Fruit fly (Drosophila melanogaster) whole organism, embryonic: ENCODE data around the gene Acp36DE.

Experiments used
- Atf3 ChIP-seq: fragments of 200-800 bp; sonication (Bioruptor generic); optimal IDR thresholded peaks from 3 replicates; lab custom pipeline; 2016; ENCODE audit warnings: missing biosample characterization, missing genetic modification characterization
- Awh ChIP-seq: fragments of 200-800 bp; sonication (Bioruptor generic); IDR thresholded peaks from 2 replicates; pipeline ENCODE4, ENCODE4 v1.3.6; 2022; ENCODE audit warnings: missing biosample characterization, missing genetic modification characterization
- CG10147 ChIP-seq: fragments of 200-800 bp; sonication (Bioruptor generic); optimal IDR thresholded peaks from 2 replicates; lab custom pipeline; 2019; ENCODE audit warnings: missing biosample characterization, mild to moderate bottlenecking, missing genetic modification characterization, moderate library complexity
- CG10321 ChIP-seq: fragments of 200-800 bp; sonication (Bioruptor generic); IDR thresholded peaks from 2 replicates; pipeline ENCODE4 v1.3.6; 2022; ENCODE audit warnings: missing biosample characterization, missing genetic modification characterization
- CG10565 ChIP-seq: fragments of 200-800 bp; sonication (Bioruptor generic); optimal IDR thresholded peaks from 3 replicates; lab custom pipeline; 2016; ENCODE audit warnings: missing biosample characterization, mild to moderate bottlenecking, missing genetic modification characterization
- CG11247 ChIP-seq: fragments of 200-800 bp; sonication (Bioruptor generic); IDR thresholded peaks from 2 replicates; pipeline ENCODE4 v1.3.6; 2022; ENCODE audit warnings: missing biosample characterization, missing genetic modification characterization
- CG12299 ChIP-seq: fragments of 200-800 bp; sonication (Bioruptor generic); optimal IDR thresholded peaks from 2 replicates; lab custom pipeline; 2018; ENCODE audit warnings: missing biosample characterization, mild to moderate bottlenecking, missing genetic modification characterization
- CG13624 ChIP-seq: fragments of 200-800 bp; sonication (Bioruptor generic); optimal IDR thresholded peaks from 2 replicates; lab custom pipeline; 2016; ENCODE audit warnings: missing biosample characterization, missing genetic modification characterization
- CG14014 ChIP-seq: fragments of 200-800 bp; sonication (Bioruptor generic); IDR thresholded peaks from 2 replicates; pipeline ENCODE4 v1.3.6; 2022; ENCODE audit warnings: missing biosample characterization, missing genetic modification characterization
- CG15073 ChIP-seq: fragments of 200-800 bp; sonication (Bioruptor generic); optimal IDR thresholded peaks from 2 replicates; lab custom pipeline; 2016; ENCODE audit warnings: missing biosample characterization, missing genetic modification characterization
- CG15696 ChIP-seq: fragments of 200-800 bp; sonication (Bioruptor generic); optimal IDR thresholded peaks from 2 replicates; lab custom pipeline; 2019; ENCODE audit warnings: missing biosample characterization, mild to moderate bottlenecking, missing genetic modification characterization, moderate library complexity
- CG17829 ChIP-seq: fragments of 200-800 bp; optimal IDR thresholded peaks from 2 replicates; lab custom pipeline; 2019; ENCODE audit warnings: missing biosample characterization, mild to moderate bottlenecking, missing genetic modification characterization, moderate library complexity
- CG18011 ChIP-seq: fragments of 200-800 bp; sonication (Bioruptor generic); optimal IDR thresholded peaks from 2 replicates; lab custom pipeline; 2017; ENCODE audit warnings: missing biosample characterization, missing genetic modification characterization, mild to moderate bottlenecking, moderate library complexity, missing genotype
- CG2129 ChIP-seq: fragments of 200-800 bp; sonication (Bioruptor generic); IDR thresholded peaks from 2 replicates; pipeline ENCODE4 v1.3.6; 2022; ENCODE audit warnings: missing biosample characterization, missing genetic modification characterization; ENCODE audit not compliant: partially characterized antibody
- CG3065 ChIP-seq: fragments of 200-800 bp; sonication (Bioruptor generic); optimal IDR thresholded peaks from 2 replicates; lab custom pipeline; 2016; ENCODE audit warnings: missing biosample characterization, missing genetic modification characterization
- CG3847 ChIP-seq: fragments of 200-800 bp; sonication (Bioruptor generic); IDR thresholded peaks from 2 replicates; pipeline ENCODE4 v1.3.6; 2022; ENCODE audit warnings: missing biosample characterization, missing genetic modification characterization
- CG4854 ChIP-seq: fragments of 200-800 bp; sonication (Bioruptor generic); optimal IDR thresholded peaks from 2 replicates; lab custom pipeline; 2016; ENCODE audit warnings: missing biosample characterization, missing genetic modification characterization, inconsistent platforms
- CG6689 ChIP-seq: fragments of 200-800 bp; sonication (Bioruptor generic); IDR thresholded peaks from 2 replicates; pipeline ENCODE4 v1.3.6; 2022; ENCODE audit warnings: missing biosample characterization, missing genetic modification characterization
- CG9609 ChIP-seq: fragments of 200-800 bp; sonication (Bioruptor generic); optimal IDR thresholded peaks from 3 replicates; lab custom pipeline; 2016; ENCODE audit warnings: missing biosample characterization, missing genetic modification characterization
- CG9817 ChIP-seq: fragments of 200-800 bp; sonication (Bioruptor generic); optimal IDR thresholded peaks from 2 replicates; lab custom pipeline; 2018; ENCODE audit warnings: missing biosample characterization, mild to moderate bottlenecking, missing genetic modification characterization, moderate library complexity
- D ChIP-seq, 2 experiments: fragments of 200-800 bp in 1 of 2; fragments of >200 bp in 1 of 2; sonication (Bioruptor generic) in 1 of 2; optimal IDR thresholded peaks; 2 replicates in 1 of 2; 3 replicates in 1 of 2; lab custom pipeline; 2017; ENCODE audit warnings: mild to moderate bottlenecking in 1 of 2, missing biosample characterization in 1 of 2, missing genetic modification characterization in 1 of 2, missing genetic modification reagents in 1 of 2
- Dp ChIP-seq: fragments of 200-800 bp; sonication (Bioruptor generic); optimal IDR thresholded peaks from 2 replicates; lab custom pipeline; 2018; ENCODE audit warnings: missing biosample characterization, mild to moderate bottlenecking, missing genetic modification characterization, moderate library complexity
- Fer1 ChIP-seq: fragments of 200-800 bp; sonication (Bioruptor generic); optimal IDR thresholded peaks from 2 replicates; lab custom pipeline; 2017; ENCODE audit warnings: missing biosample characterization, mild to moderate bottlenecking, missing genetic modification characterization
- HLH4C ChIP-seq: fragments of 200-800 bp; sonication (Bioruptor generic); IDR thresholded peaks from 3 replicates; pipeline ENCODE4 v1.3.6; 2022; ENCODE audit warnings: missing biosample characterization, missing genetic modification characterization; ENCODE audit not compliant: partially characterized antibody
- HmgZ ChIP-seq: fragments of 200-800 bp; sonication (Bioruptor generic); optimal IDR thresholded peaks from 2 replicates; lab custom pipeline; 2018; ENCODE audit warnings: missing biosample characterization, mild to moderate bottlenecking, missing genetic modification characterization
- Hr78 ChIP-seq, 2 experiments: fragments of 200-800 bp in 1 of 2; fragments of >200 bp in 1 of 2; sonication (Bioruptor generic) in 1 of 2; optimal IDR thresholded peaks; 2 replicates each; lab custom pipeline; 2017 to 2019; ENCODE audit warnings: missing biosample characterization in 2 of 2, missing genetic modification characterization in 2 of 2, mild to moderate bottlenecking in 1 of 2, moderate library complexity in 1 of 2
- NC2β ChIP-seq: fragments of 200-800 bp; sonication (Bioruptor generic); optimal IDR thresholded peaks from 2 replicates; lab custom pipeline; 2016; ENCODE audit warnings: missing biosample characterization, missing genetic modification characterization
- NFAT ChIP-seq: fragments of 200-800 bp; sonication (Bioruptor generic); IDR thresholded peaks from 2 replicates; pipeline ENCODE4 v1.3.6; 2022; ENCODE audit warnings: missing biosample characterization, missing genetic modification characterization
- Optix ChIP-seq: fragments of 200-800 bp; sonication (Bioruptor generic); IDR thresholded peaks from 3 replicates; pipeline ENCODE4 v1.3.6; 2022; ENCODE audit warnings: missing biosample characterization, missing genetic modification characterization
- PHDP ChIP-seq: fragments of 200-800 bp; sonication (Bioruptor generic); optimal IDR thresholded peaks from 3 replicates; lab custom pipeline; 2018; ENCODE audit warnings: missing biosample characterization, mild to moderate bottlenecking, missing genetic modification characterization, moderate library complexity
- Ravus ChIP-seq: fragments of 200-800 bp; sonication (Bioruptor generic); IDR thresholded peaks from 2 replicates; pipeline ENCODE4 v1.3.6; 2022; ENCODE audit warnings: missing biosample characterization, missing genetic modification characterization
- Side ChIP-seq: fragments of 200-800 bp; sonication (Bioruptor generic); optimal IDR thresholded peaks from 2 replicates; lab custom pipeline; 2016; ENCODE audit warnings: missing biosample characterization, missing genetic modification characterization
- Sox100B ChIP-seq: fragments of 200-800 bp; sonication (Bioruptor generic); optimal IDR thresholded peaks from 3 replicates; lab custom pipeline; 2018; ENCODE audit warnings: missing biosample characterization, mild to moderate bottlenecking, missing genetic modification characterization
- danr ChIP-seq: fragments of 200-800 bp; sonication (Bioruptor generic); IDR thresholded peaks from 2 replicates; pipeline ENCODE4 v1.3.6; 2022; ENCODE audit warnings: missing biosample characterization, missing genetic modification characterization
- dmrt99B ChIP-seq: fragments of 200-800 bp; sonication (Bioruptor generic); optimal IDR thresholded peaks from 2 replicates; lab custom pipeline; 2018; ENCODE audit warnings: missing biosample characterization, mild to moderate bottlenecking, missing genetic modification characterization, moderate library complexity
- dysf ChIP-seq: fragments of 200-800 bp; sonication (Bioruptor generic); IDR thresholded peaks from 3 replicates; pipeline ENCODE4 v1.3.6; 2022; ENCODE audit warnings: missing biosample characterization, missing genetic modification characterization
- eve ChIP-seq, 2 experiments: fragments of >200 bp; optimal IDR thresholded peaks; 2 replicates each; lab custom pipeline; 2017; ENCODE audit warnings: missing biosample characterization in 2 of 2, missing genetic modification characterization in 2 of 2
- gcm ChIP-seq: fragments of 200-800 bp; sonication (Bioruptor generic); optimal IDR thresholded peaks from 2 replicates; lab custom pipeline; 2019; ENCODE audit warnings: missing biosample characterization, mild to moderate bottlenecking, missing genetic modification characterization, moderate library complexity
- gsb ChIP-seq: fragments of 200-800 bp; sonication (Bioruptor generic); IDR thresholded peaks from 2 replicates; pipeline ENCODE4 v1.3.6; 2022; ENCODE audit warnings: missing biosample characterization, missing genetic modification characterization
- h ChIP-seq: fragments of >200 bp; optimal IDR thresholded peaks from 2 replicates; lab custom pipeline; 2017
- hkb ChIP-seq, 2 experiments: fragments of 200-800 bp in 1 of 2; fragments of >200 bp in 1 of 2; sonication (Bioruptor generic) in 1 of 2; IDR thresholded peaks in 1 of 2; optimal IDR thresholded peaks in 1 of 2; 2 replicates each; pipeline versions ENCODE4 v1.3.6 to Lab custom; 2017 to 2022; ENCODE audit warnings: missing biosample characterization in 1 of 2, missing genetic modification characterization in 1 of 2
- jigr1 ChIP-seq: fragments of 200-800 bp; sonication (Bioruptor generic); IDR thresholded peaks from 3 replicates; pipeline ENCODE4 v1.3.6; 2022; ENCODE audit warnings: missing biosample characterization, missing genetic modification characterization
- lbe ChIP-seq: fragments of 200-800 bp; sonication (Bioruptor generic); optimal IDR thresholded peaks from 2 replicates; lab custom pipeline; 2016; ENCODE audit warnings: missing biosample characterization, mild to moderate bottlenecking, missing genetic modification characterization
- ranshi ChIP-seq: fragments of 200-800 bp; sonication (Bioruptor generic); IDR thresholded peaks from 2 replicates; pipeline ENCODE4 v1.3.6; 2022; ENCODE audit warnings: missing biosample characterization, missing genetic modification characterization
- scrt ChIP-seq: fragments of 200-800 bp; sonication (Bioruptor generic); optimal IDR thresholded peaks from 2 replicates; lab custom pipeline; 2018; ENCODE audit warnings: missing biosample characterization, mild to moderate bottlenecking, missing genetic modification characterization, moderate library complexity
- so ChIP-seq: fragments of 200-800 bp; sonication (Bioruptor generic); IDR thresholded peaks from 3 replicates; pipeline ENCODE4 v1.3.6; 2022; ENCODE audit warnings: missing biosample characterization, missing genetic modification characterization
- stc ChIP-seq: fragments of 200-800 bp; sonication (Bioruptor generic); IDR thresholded peaks from 2 replicates; pipeline ENCODE4 v1.3.6; 2022; ENCODE audit warnings: missing biosample characterization, missing genetic modification characterization
- stwl ChIP-seq: fragments of 200-800 bp; sonication (Bioruptor generic); optimal IDR thresholded peaks from 3 replicates; lab custom pipeline; 2018; ENCODE audit warnings: missing biosample characterization, mild to moderate bottlenecking, missing genetic modification characterization, moderate library complexity
- wdn ChIP-seq: fragments of 200-800 bp; sonication (Bioruptor generic); IDR thresholded peaks from 2 replicates; pipeline ENCODE4 v1.3.6; 2022; ENCODE audit warnings: missing biosample characterization, missing genetic modification characterization
- zfh1 ChIP-seq: fragments of 200-800 bp; sonication (Bioruptor generic); IDR thresholded peaks from 3 replicates; pipeline ENCODE4 v1.3.6; 2022; ENCODE audit warnings: missing biosample characterization, missing genetic modification characterization

Gene Acp36DE

dm6 chr2L:18310489-18310888 is 48.3 kb downstream of the Acp36DE start (continued):
- TF ChIP-seq CG15073: no peak
- peak; percentile 81 for TF ChIP-seq lbe (GFP tag; lab: Kevin White, UChicago)
- peak; percentile 63 for TF ChIP-seq Awh (GFP tag; lab: Robert Waterston, UW)
- TF ChIP-seq Sox100B (GFP tag; lab: Kevin White, UChicago): peak; percentile 66
- TF ChIP-seq CG10147 (GFP tag; lab: Kevin White, UChicago): no peak
- no peak for TF ChIP-seq NC2β (GFP tag; lab: Kevin White, UChicago)
- peak in 1 of 2 experiments; percentile 75 for TF ChIP-seq eve (GFP tag; optimal IDR thresholded peaks at IDR 0.05; lab: Kevin White, UChicago)
- TF ChIP-seq gcm (GFP tag; lab: Kevin White, UChicago): peak; percentile 52
- TF ChIP-seq Hr78 (GFP tag; optimal IDR thresholded peaks at IDR 0.05; lab: Kevin White, UChicago): peak in 1 of 2 experiments; percentile 5
- no peak for TF ChIP-seq Dp (GFP tag; lab: Kevin White, UChicago)
- no peak for TF ChIP-seq jigr1 (GFP tag; lab: Robert Waterston, UW)
- no peak for TF ChIP-seq D (optimal IDR thresholded peaks at IDR 0.05; lab: Kevin White, UChicago)
- TF ChIP-seq D (GFP tag; optimal IDR thresholded peaks at IDR 0.05; lab: Kevin White, UChicago): peak; percentile 55
- no peak for TF ChIP-seq CG14014 (GFP tag; lab: Robert Waterston, UW)
- TF ChIP-seq CG3065: no peak
- no peak for TF ChIP-seq CG3847 (GFP tag; lab: Robert Waterston, UW)
- no peak for TF ChIP-seq CG9817 (tag; lab: Kevin White, UChicago)
- TF ChIP-seq wdn (GFP tag; lab: Robert Waterston, UW): no peak
- TF ChIP-seq zfh1 (GFP tag; lab: Robert Waterston, UW): peak; percentile 14; the same call in 1 of the 3 replicates
- TF ChIP-seq CG12299 (tag; lab: Kevin White, UChicago): no peak
- TF ChIP-seq dysf (GFP tag; lab: Robert Waterston, UW): peak; percentile 47; the same call in 1 of the 3 replicates
- TF ChIP-seq CG10321 (GFP tag; lab: Robert Waterston, UW): no peak
- peak; percentile 69 for TF ChIP-seq dmrt99B
- TF ChIP-seq Atf3 (GFP tag; lab: Kevin White, UChicago): no peak
- peak; percentile 73 for TF ChIP-seq PHDP (tag; lab: Kevin White, UChicago)
- TF ChIP-seq Fer1: peak; percentile 54
- no peak for TF ChIP-seq NFAT (GFP tag; lab: Robert Waterston, UW)
- 0 out of 3 replicates have a peak, but pooled peaks have one; percentile 33 for TF ChIP-seq Optix (GFP tag; lab: Robert Waterston, UW)
- TF ChIP-seq scrt (GFP tag; lab: Kevin White, UChicago): peak; percentile 32
- TF ChIP-seq CG11247 (GFP tag; lab: Robert Waterston, UW): no peak
- TF ChIP-seq CG9609 (GFP tag; lab: Kevin White, UChicago): no peak
- TF ChIP-seq CG10565 (GFP tag; lab: Kevin White, UChicago): no peak
- TF ChIP-seq Side (GFP tag; lab: Kevin White, UChicago): no peak
- TF ChIP-seq stwl (tag; lab: Kevin White, UChicago): peak; percentile 32
- TF ChIP-seq CG6689 (GFP tag; lab: Robert Waterston, UW): peak; percentile 67
- TF ChIP-seq CG15696 (tag; lab: Kevin White, UChicago): peak; percentile 57
- no peak for TF ChIP-seq CG18011 (GFP tag; lab: Kevin White, UChicago)
- TF ChIP-seq HmgZ (tag; lab: Kevin White, UChicago): no peak
- TF ChIP-seq h (lab: Kevin White, UChicago): no peak
- TF ChIP-seq Ravus (GFP tag; lab: Robert Waterston, UW): peak; percentile 25; the same call in 1 of the 2 replicates
- peak; percentile 64 for TF ChIP-seq stc (GFP tag; lab: Robert Waterston, UW)
- no peak for TF ChIP-seq danr (GFP tag; lab: Robert Waterston, UW)
- no peak for TF ChIP-seq HLH4C (GFP tag; lab: Robert Waterston, UW)
- no peak for TF ChIP-seq hkb (optimal IDR thresholded peaks at IDR 0.05; lab: Kevin White, UChicago)
- peak; percentile 85 for TF ChIP-seq hkb (GFP tag; IDR thresholded peaks at IDR 0.05; lab: Robert Waterston, UW)
- TF ChIP-seq CG17829 (tag; lab: Kevin White, UChicago): peak; percentile 70
- TF ChIP-seq CG2129: no peak
- TF ChIP-seq ranshi (GFP tag; lab: Robert Waterston, UW): peak; percentile 51; the same call in 1 of the 2 replicates
- TF ChIP-seq CG4854 (GFP tag; lab: Kevin White, UChicago): no peak
- TF ChIP-seq gsb (GFP tag; lab: Robert Waterston, UW): no peak
- TF ChIP-seq so: peak; percentile 25; the same call in 1 of the 3 replicates
- TF ChIP-seq CG13624 (GFP tag; lab: Kevin White, UChicago): no peak
